Fruit fly (Drosophila melanogaster): ENCODE data around the gene CG13607.

The CG13607 gene

DNA sequence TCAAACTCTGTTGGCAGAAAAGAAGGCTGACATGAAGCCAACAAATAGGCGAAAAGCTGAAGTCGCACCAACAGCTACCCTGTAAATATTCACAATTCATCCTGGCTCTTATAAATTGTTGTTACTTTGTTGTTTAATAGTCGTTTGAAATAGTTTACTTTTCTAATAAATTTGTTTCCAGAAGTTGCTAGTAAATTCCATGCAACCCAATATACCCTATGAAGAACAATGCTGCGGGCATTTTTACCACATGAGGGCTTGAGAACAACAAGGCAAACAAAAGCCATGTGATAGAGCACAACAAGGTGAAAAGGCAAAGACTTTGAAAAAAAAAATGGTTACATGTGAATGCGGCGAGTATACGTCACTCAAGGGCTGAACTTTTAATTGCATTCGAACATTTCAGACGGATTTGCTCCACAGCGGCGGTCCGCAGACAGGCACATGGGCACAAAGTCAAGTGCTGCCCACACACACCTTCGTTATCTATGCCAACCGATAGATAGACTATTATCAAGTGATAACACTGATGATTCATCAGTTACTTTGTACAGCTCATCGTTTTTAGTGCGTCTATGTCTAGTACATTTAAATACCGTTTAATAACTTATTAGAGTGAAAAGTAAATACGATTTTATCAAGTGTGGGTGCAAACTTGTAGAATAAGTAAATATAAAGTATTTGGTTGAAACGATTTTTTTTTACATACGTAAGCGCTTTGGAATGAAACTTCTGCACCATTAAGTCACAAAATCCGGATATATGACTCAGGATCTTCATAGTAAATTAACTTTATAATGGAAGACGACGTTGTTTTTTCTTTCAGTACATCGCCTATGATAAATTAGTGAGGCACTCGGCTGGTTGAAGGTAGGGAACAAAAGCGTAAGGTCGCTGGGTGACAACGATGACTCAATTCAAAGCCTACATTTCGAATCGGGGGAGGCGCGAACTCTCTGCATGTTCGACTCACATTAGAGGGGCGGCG, 16.8 kb downstream of the CG13607 start (continued):
- TF ChIP-seq HmgZ (tag; optimal IDR thresholded peaks at IDR 0.05) (peak; percentile 69), Nf-YA (GFP tag; IDR thresholded peaks at IDR 0.05) (peak; percentile 76), CG2199 (GFP tag; IDR thresholded peaks at IDR 0.05) (0 out of 3 replicates have a peak, but pooled peaks have one; percentile 29), ase (GFP tag; IDR thresholded peaks at IDR 0.05) (peak; percentile 75), dmrt99B (tag; optimal IDR thresholded peaks at IDR 0.05) (peak; percentile 80), gce (GFP tag; IDR thresholded peaks at IDR 0.05) (peak; percentile 63; the same call in 2 of the 3 replicates), Abd-B (GFP tag; optimal IDR thresholded peaks at IDR 0.05) (peak; percentile 80), nom (GFP tag; optimal IDR thresholded peaks at IDR 0.05) (no peak), tx (GFP tag; optimal IDR thresholded peaks at IDR 0.05) (peak; percentile 76), CG12769 (tag; optimal IDR thresholded peaks at IDR 0.05) (peak; percentile 89), stwl (tag; optimal IDR thresholded peaks at IDR 0.05) (no peak), Six4 (GFP tag; optimal IDR thresholded peaks at IDR 0.05) (peak; percentile 62), sc (optimal IDR thresholded peaks at IDR 0.05) (no peak), sc (GFP tag; optimal IDR thresholded peaks at IDR 0.05) (peak; percentile 60), CG13624 (GFP tag; optimal IDR thresholded peaks at IDR 0.05) (peak; percentile 84), Sin3A (optimal IDR thresholded peaks at IDR 0.05) (no peak), ac (GFP tag; optimal IDR thresholded peaks at IDR 0.05) (peak; percentile 16), CG9876 (GFP tag; optimal IDR thresholded peaks at IDR 0.05) (peak; percentile 72), crc (GFP tag; optimal IDR thresholded peaks at IDR 0.05) (peak; percentile 78), Myb (GFP tag; optimal IDR thresholded peaks at IDR 0.05) (peak; percentile 51), CG7786 (GFP tag; optimal IDR thresholded peaks at IDR 0.05) (peak; percentile 87), psq (GFP tag; optimal IDR thresholded peaks at IDR 0.05) (peak; percentile 57), amos (GFP tag; IDR thresholded peaks at IDR 0.05; ENCODE audit: partially characterized antibody) (no peak), p53 (GFP tag; optimal IDR thresholded peaks at IDR 0.05) (peak; percentile 2), Poxn (GFP tag; IDR thresholded peaks at IDR 0.05) (peak; percentile 44; the same call in 1 of the 2 replicates), ap (GFP tag; IDR thresholded peaks at IDR 0.05) (peak; percentile 74), chinmo (GFP tag; IDR thresholded peaks at IDR 0.05; ENCODE audit: partially characterized antibody) (0 out of 4 replicates have a peak, but pooled peaks have one; percentile 58), Vsx1 (GFP tag; optimal IDR thresholded peaks at IDR 0.05) (peak; percentile 21), dysf (GFP tag; IDR thresholded peaks at IDR 0.05) (peak; percentile 88), bbx (GFP tag; IDR thresholded peaks at IDR 0.05; ENCODE audit: partially characterized antibody) (no peak), CG1792 (GFP tag; optimal IDR thresholded peaks at IDR 0.05) (peak; percentile 15), ranshi (GFP tag; IDR thresholded peaks at IDR 0.05) (peak; percentile 88), CG10431 (GFP tag; optimal IDR thresholded peaks at IDR 0.05) (no peak), vnd (GFP tag; IDR thresholded peaks at IDR 0.05; ENCODE audit: partially characterized antibody) (no peak), Adf1 (GFP tag; IDR thresholded peaks at IDR 0.05) (peak; percentile 32; the same call in 1 of the 2 replicates), Doc3 (GFP tag; IDR thresholded peaks at IDR 0.05; ENCODE audit: partially characterized antibody) (no peak), CG17802 (tag; optimal IDR thresholded peaks at IDR 0.05) (peak; percentile 45), CG4328 (GFP tag; optimal IDR thresholded peaks at IDR 0.05) (no peak), HLH3B (GFP tag; IDR thresholded peaks at IDR 0.05) (peak; percentile 89), CG32767 (GFP tag; IDR thresholded peaks at IDR 0.05) (peak; percentile 73; the same call in 1 of the 2 replicates), CG32532 (GFP tag; IDR thresholded peaks at IDR 0.05) (peak; percentile 88), cwo (GFP tag; optimal IDR thresholded peaks at IDR 0.05) (peak; percentile 53), dmrt11E (tag; optimal IDR thresholded peaks at IDR 0.05) (peak; percentile 55), CG6254 (GFP tag; optimal IDR thresholded peaks at IDR 0.05) (peak; percentile 68), CG14667 (GFP tag; IDR thresholded peaks at IDR 0.05) (peak; percentile 49; the same call in 1 of the 2 replicates), fd3F (GFP tag; optimal IDR thresholded peaks at IDR 0.05) (peak; percentile 76), Blimp-1 (GFP tag; optimal IDR thresholded peaks at IDR 0.05) (peak; percentile 83), Ets97D (GFP tag; optimal IDR thresholded peaks at IDR 0.05) (peak; percentile 44)
